Fruit fly (Drosophila melanogaster) whole organism, embryonic: ENCODE results near the gene CG6937.

Source experiments
- Aef1 ChIP-seq: fragments of 200-800 bp; sonication (Bioruptor generic); IDR thresholded peaks from 3 replicates; pipeline ENCODE4 v1.3.6; 2022; ENCODE audit warnings: missing biosample characterization, missing genetic modification characterization
- CG13624 ChIP-seq: fragments of 200-800 bp; sonication (Bioruptor generic); optimal IDR thresholded peaks from 2 replicates; lab custom pipeline; 2016; ENCODE audit warnings: missing biosample characterization, missing genetic modification characterization
- CG14667 ChIP-seq: fragments of 200-800 bp; sonication (Bioruptor generic); IDR thresholded peaks from 2 replicates; pipeline ENCODE4 v1.3.6; 2022; ENCODE audit warnings: missing biosample characterization, missing genetic modification characterization
- CG15514 ChIP-seq: fragments of 200-800 bp; sonication (Bioruptor generic); optimal IDR thresholded peaks from 3 replicates; lab custom pipeline; 2017; ENCODE audit warnings: missing biosample characterization, missing genetic modification characterization, mild to moderate bottlenecking, moderate library complexity, missing genetic modification reagents
- CG15601 ChIP-seq: fragments of 200-800 bp; sonication (Bioruptor generic); optimal IDR thresholded peaks from 3 replicates; lab custom pipeline; 2019; ENCODE audit warnings: missing biosample characterization, mild to moderate bottlenecking, missing genetic modification characterization, moderate library complexity
- CG17186 ChIP-seq: fragments of 200-800 bp; sonication (Bioruptor generic); optimal IDR thresholded peaks from 3 replicates; lab custom pipeline; 2017; ENCODE audit warnings: missing biosample characterization, missing genetic modification reagents, missing genetic modification characterization
- CG17912 ChIP-seq: fragments of 200-800 bp; sonication (Bioruptor generic); optimal IDR thresholded peaks from 2 replicates; lab custom pipeline; 2018; ENCODE audit warnings: missing biosample characterization, mild to moderate bottlenecking, missing genetic modification characterization
- CG1792 ChIP-seq: fragments of 200-800 bp; sonication (Bioruptor generic); optimal IDR thresholded peaks from 2 replicates; lab custom pipeline; 2016; ENCODE audit warnings: missing biosample characterization, missing genetic modification characterization
- CG18619 ChIP-seq: fragments of 200-800 bp; sonication (Bioruptor generic); optimal IDR thresholded peaks from 3 replicates; lab custom pipeline; 2017; ENCODE audit warnings: missing biosample characterization, mild to moderate bottlenecking, missing genetic modification characterization
- CG18764 ChIP-seq: fragments of 200-800 bp; sonication (Bioruptor generic); optimal IDR thresholded peaks from 3 replicates; lab custom pipeline; 2016; ENCODE audit warnings: missing biosample characterization, missing genetic modification characterization
- CG2116 ChIP-seq: fragments of 200-800 bp; sonication (Bioruptor generic); optimal IDR thresholded peaks from 3 replicates; lab custom pipeline; 2018; ENCODE audit warnings: missing biosample characterization, mild to moderate bottlenecking, missing genetic modification characterization
- CG2889 ChIP-seq: fragments of 200-800 bp; sonication (Bioruptor generic); IDR thresholded peaks from 3 replicates; pipeline ENCODE4 v1.3.6; 2022; ENCODE audit warnings: missing biosample characterization, missing genetic modification characterization
- CG3065 ChIP-seq: fragments of 200-800 bp; sonication (Bioruptor generic); optimal IDR thresholded peaks from 2 replicates; lab custom pipeline; 2016; ENCODE audit warnings: missing biosample characterization, missing genetic modification characterization
- CG31388 ChIP-seq: fragments of 200-800 bp; sonication (Bioruptor generic); optimal IDR thresholded peaks from 2 replicates; lab custom pipeline; 2016; ENCODE audit warnings: missing biosample characterization, missing genetic modification characterization
- CG3281 ChIP-seq: fragments of 200-800 bp; sonication (Bioruptor generic); optimal IDR thresholded peaks from 3 replicates; lab custom pipeline; 2017; ENCODE audit warnings: missing biosample characterization, mild to moderate bottlenecking, missing genetic modification characterization
- CG34422 ChIP-seq: fragments of 200-800 bp; sonication (Bioruptor generic); IDR thresholded peaks from 3 replicates; pipeline ENCODE4 v1.3.6; 2022; ENCODE audit warnings: missing biosample characterization, missing genetic modification characterization
- CG43689 ChIP-seq: fragments of 200-800 bp; sonication (Bioruptor generic); IDR thresholded peaks from 2 replicates; pipeline ENCODE4 v1.3.6; 2022; ENCODE audit warnings: missing biosample characterization, missing genetic modification characterization
- CG4617 ChIP-seq: fragments of 200-800 bp; sonication (Bioruptor generic); optimal IDR thresholded peaks from 3 replicates; lab custom pipeline; 2016; ENCODE audit warnings: missing biosample characterization, missing genetic modification characterization, borderline replicate concordance
- CG5180 ChIP-seq: fragments of 200-800 bp; sonication (Bioruptor generic); optimal IDR thresholded peaks from 3 replicates; lab custom pipeline; 2017; ENCODE audit warnings: missing biosample characterization, missing genetic modification characterization, mild to moderate bottlenecking, moderate library complexity, missing genetic modification reagents
- CG7839 ChIP-seq: fragments of 200-800 bp; sonication (Bioruptor generic); optimal IDR thresholded peaks from 3 replicates; lab custom pipeline; 2018; ENCODE audit warnings: missing biosample characterization, mild to moderate bottlenecking, missing genetic modification characterization, moderate library complexity
- CG8089 ChIP-seq: fragments of 200-800 bp; sonication (Bioruptor generic); optimal IDR thresholded peaks from 3 replicates; lab custom pipeline; 2016; ENCODE audit warnings: missing biosample characterization, missing genetic modification characterization
- CG9609 ChIP-seq: fragments of 200-800 bp; sonication (Bioruptor generic); optimal IDR thresholded peaks from 3 replicates; lab custom pipeline; 2016; ENCODE audit warnings: missing biosample characterization, missing genetic modification characterization
- Drgx ChIP-seq: fragments of 200-800 bp; sonication (Bioruptor generic); IDR thresholded peaks from 2 replicates; pipeline ENCODE4 v1.3.6; 2022; ENCODE audit warnings: missing biosample characterization, missing genetic modification characterization
- Fer2 ChIP-seq: fragments of 200-800 bp; sonication (Bioruptor generic); optimal IDR thresholded peaks from 2 replicates; lab custom pipeline; 2018; ENCODE audit warnings: missing biosample characterization, mild to moderate bottlenecking, missing genetic modification characterization, moderate library complexity
- H15 ChIP-seq: fragments of 200-800 bp; sonication (Bioruptor generic); IDR thresholded peaks from 3 replicates; pipeline ENCODE4 v1.3.6; 2022; ENCODE audit warnings: missing biosample characterization, missing genetic modification characterization
- Lim3 ChIP-seq: fragments of 200-800 bp; sonication (Bioruptor generic); IDR thresholded peaks from 2 replicates; pipeline ENCODE4 v1.3.6; 2022; ENCODE audit warnings: missing biosample characterization, missing genetic modification characterization
- NC2α ChIP-seq: fragments of 200-800 bp; sonication (Bioruptor generic); optimal IDR thresholded peaks from 2 replicates; lab custom pipeline; 2016; ENCODE audit warnings: missing biosample characterization, missing genetic modification characterization
- Nf-YB ChIP-seq: fragments of 200-800 bp; sonication (Bioruptor generic); optimal IDR thresholded peaks from 3 replicates; lab custom pipeline; 2019; ENCODE audit warnings: missing biosample characterization, mild to moderate bottlenecking, missing genetic modification characterization, moderate library complexity
- Scr ChIP-seq: fragments of 200-800 bp; sonication (Bioruptor generic); IDR thresholded peaks from 2 replicates; pipeline ENCODE4 v1.3.6; 2022; ENCODE audit warnings: missing biosample characterization, missing genetic modification characterization; ENCODE audit not compliant: partially characterized antibody
- cato ChIP-seq: fragments of 200-800 bp; sonication (Bioruptor generic); optimal IDR thresholded peaks from 2 replicates; lab custom pipeline; 2016; ENCODE audit warnings: missing biosample characterization, missing genetic modification characterization, borderline replicate concordance
- cg ChIP-seq: fragments of 200-800 bp; sonication (Bioruptor generic); optimal IDR thresholded peaks from 3 replicates; lab custom pipeline; 2019; ENCODE audit warnings: missing biosample characterization, mild to moderate bottlenecking, missing genetic modification characterization, moderate library complexity
- chif ChIP-seq, 2 experiments: fragments of 200-800 bp; sonication (Bioruptor generic); optimal IDR thresholded peaks; 3 replicates each; lab custom pipeline; 2016; ENCODE audit warnings: missing biosample characterization in 2 of 2, missing genetic modification characterization in 2 of 2
- da ChIP-seq: fragments of 200-800 bp; sonication (Bioruptor generic); optimal IDR thresholded peaks from 2 replicates; lab custom pipeline; 2016; ENCODE audit warnings: missing biosample characterization, missing genetic modification characterization
- ems ChIP-seq: fragments of 200-800 bp; sonication (Bioruptor generic); optimal IDR thresholded peaks from 3 replicates; lab custom pipeline; 2016; ENCODE audit warnings: missing biosample characterization, missing genetic modification characterization
- fd96Cb ChIP-seq: fragments of 200-800 bp; sonication (Bioruptor generic); optimal IDR thresholded peaks from 2 replicates; lab custom pipeline; 2018; ENCODE audit warnings: missing biosample characterization, mild to moderate bottlenecking, missing genetic modification characterization, moderate library complexity
- ftz-f1 ChIP-seq: fragments of 200-800 bp; sonication (Bioruptor generic); optimal IDR thresholded peaks from 2 replicates; lab custom pipeline; 2016; ENCODE audit warnings: missing biosample characterization, missing genetic modification characterization
- gcm ChIP-seq: fragments of 200-800 bp; sonication (Bioruptor generic); optimal IDR thresholded peaks from 2 replicates; lab custom pipeline; 2019; ENCODE audit warnings: missing biosample characterization, mild to moderate bottlenecking, missing genetic modification characterization, moderate library complexity
- grau ChIP-seq: fragments of 200-800 bp; optimal IDR thresholded peaks from 3 replicates; lab custom pipeline; 2019; ENCODE audit warnings: missing biosample characterization, mild to moderate bottlenecking, missing genetic modification characterization, moderate library complexity
- inv ChIP-seq: fragments of 200-800 bp; sonication (Bioruptor generic); IDR thresholded peaks from 2 replicates; pipeline ENCODE4 v1.3.6; 2022; ENCODE audit warnings: missing biosample characterization, missing genetic modification characterization; ENCODE audit not compliant: partially characterized antibody
- jing ChIP-seq: fragments of 200-800 bp; sonication (Bioruptor generic); optimal IDR thresholded peaks from 2 replicates; lab custom pipeline; 2018; ENCODE audit warnings: missing biosample characterization, mild to moderate bottlenecking, missing genetic modification characterization
- lmd ChIP-seq: fragments of 200-800 bp; sonication (Bioruptor generic); IDR thresholded peaks from 2 replicates; pipeline ENCODE4 v1.3.6; 2022; ENCODE audit warnings: missing biosample characterization, missing genetic modification characterization
- odd ChIP-seq: fragments of 200-800 bp; sonication (Bioruptor generic); optimal IDR thresholded peaks from 2 replicates; lab custom pipeline; 2017; ENCODE audit warnings: missing biosample characterization, mild to moderate bottlenecking, missing genetic modification characterization
- pb ChIP-seq: fragments of 200-800 bp; sonication (Bioruptor generic); optimal IDR thresholded peaks from 3 replicates; lab custom pipeline; 2016; ENCODE audit warnings: missing biosample characterization, missing genetic modification characterization
- pita ChIP-seq: fragments of 200-800 bp; sonication (Bioruptor generic); optimal IDR thresholded peaks from 2 replicates; lab custom pipeline; 2017; ENCODE audit warnings: missing biosample characterization, mild to moderate bottlenecking, missing genetic modification characterization
- scrt ChIP-seq: fragments of 200-800 bp; sonication (Bioruptor generic); optimal IDR thresholded peaks from 2 replicates; lab custom pipeline; 2018; ENCODE audit warnings: missing biosample characterization, mild to moderate bottlenecking, missing genetic modification characterization, moderate library complexity
- seq ChIP-seq: fragments of 200-800 bp; sonication (Bioruptor generic); IDR thresholded peaks from 2 replicates; pipeline ENCODE4 v1.3.6; 2022; ENCODE audit warnings: missing biosample characterization, missing genetic modification characterization
- sna ChIP-seq: fragments of 200-800 bp; sonication (Bioruptor generic); IDR thresholded peaks from 2 replicates; pipeline ENCODE4 v1.3.6; 2022; ENCODE audit warnings: missing biosample characterization, missing genetic modification characterization; ENCODE audit not compliant: partially characterized antibody
- sqz ChIP-seq: fragments of 200-800 bp; sonication (Bioruptor generic); optimal IDR thresholded peaks from 3 replicates; lab custom pipeline; 2018; ENCODE audit warnings: missing biosample characterization, mild to moderate bottlenecking, missing genetic modification characterization
- sr ChIP-seq: fragments of 200-800 bp; sonication (Bioruptor generic); IDR thresholded peaks from 3 replicates; pipeline ENCODE4 v1.3.6; 2022; ENCODE audit warnings: missing biosample characterization, missing genetic modification characterization
- unc-4 ChIP-seq: fragments of 200-800 bp; sonication (Bioruptor generic); IDR thresholded peaks from 2 replicates; pipeline ENCODE4 v1.3.6; 2022; ENCODE audit warnings: missing biosample characterization, missing genetic modification characterization; ENCODE audit not compliant: partially characterized antibody

The CG6937 gene

dm6 chr3R:22624737-22625136 lies 40.2 kb downstream of the CG6937 start (continued):
- no peak for TF ChIP-seq sna (GFP tag; lab: Robert Waterston, UW)
- peak; percentile 15 for TF ChIP-seq pb (GFP tag; lab: Kevin White, UChicago)
- no peak for TF ChIP-seq odd
- no peak for TF ChIP-seq CG18619 (GFP tag; lab: Kevin White, UChicago)
- peak; percentile 52 for TF ChIP-seq ems
- TF ChIP-seq CG9609 (GFP tag; lab: Kevin White, UChicago), result peak; percentile 7
- peak; percentile 69 for TF ChIP-seq fd96Cb (tag; lab: Kevin White, UChicago)
- TF ChIP-seq H15 (GFP tag; lab: Robert Waterston, UW), result peak; percentile 77; the same call in 2 of the 3 replicates
- peak; percentile 60 to 68 for TF ChIP-seq chif (GFP tag; optimal IDR thresholded peaks at IDR 0.05; lab: Kevin White, UChicago)
- peak; percentile 94 for TF ChIP-seq Drgx
- peak; percentile 56 for TF ChIP-seq Aef1
- no peak for TF ChIP-seq CG17912 (GFP tag; lab: Kevin White, UChicago)
- TF ChIP-seq pita, result no peak
- peak; percentile 79 for TF ChIP-seq lmd (GFP tag; lab: Robert Waterston, UW)
- TF ChIP-seq CG17186 (GFP tag; lab: Kevin White, UChicago), result peak; percentile 43
- no peak for TF ChIP-seq Nf-YB
- no peak for TF ChIP-seq NC2α (GFP tag; lab: Kevin White, UChicago)
- TF ChIP-seq cg, result no peak
- TF ChIP-seq da (GFP tag; lab: Kevin White, UChicago), result no peak
- peak; percentile 54 for TF ChIP-seq CG13624 (GFP tag; lab: Kevin White, UChicago)
- no peak for TF ChIP-seq ftz-f1 (GFP tag; lab: Kevin White, UChicago)
- peak; percentile 43 for TF ChIP-seq CG15514
- TF ChIP-seq Lim3 (GFP tag; lab: Robert Waterston, UW), result peak; percentile 57; the same call in 1 of the 2 replicates
- TF ChIP-seq scrt (GFP tag; lab: Kevin White, UChicago), result no peak
- TF ChIP-seq CG8089 (GFP tag; lab: Kevin White, UChicago), result peak; percentile 44
- TF ChIP-seq sqz (GFP tag; lab: Kevin White, UChicago), result peak; percentile 18
- TF ChIP-seq gcm (GFP tag; lab: Kevin White, UChicago), result peak; percentile 54
- TF ChIP-seq Scr, result no peak
- TF ChIP-seq inv (GFP tag; lab: Robert Waterston, UW), result no peak
- no peak for TF ChIP-seq Fer2 (tag; lab: Kevin White, UChicago)
- TF ChIP-seq CG3065, result no peak
- no peak for TF ChIP-seq unc-4 (GFP tag; lab: Robert Waterston, UW)
- TF ChIP-seq CG31388 (GFP tag; lab: Kevin White, UChicago), result peak; percentile 23
- peak; percentile 52; the same call in 1 of the 3 replicates for TF ChIP-seq CG2889
- TF ChIP-seq CG2116 (GFP tag; lab: Kevin White, UChicago), result no peak
- TF ChIP-seq CG7839, result no peak
- peak; percentile 78 for TF ChIP-seq seq (GFP tag; lab: Robert Waterston, UW)
- no peak for TF ChIP-seq CG18764 (GFP tag; lab: Kevin White, UChicago)
- peak; percentile 2 for TF ChIP-seq CG15601 (tag; lab: Kevin White, UChicago)
- no peak for TF ChIP-seq CG5180 (GFP tag; lab: Kevin White, UChicago)
- peak; percentile 29 for TF ChIP-seq CG1792 (GFP tag; lab: Kevin White, UChicago)
- peak; percentile 28 for TF ChIP-seq CG3281 (GFP tag; lab: Kevin White, UChicago)
- TF ChIP-seq CG43689 (GFP tag; lab: Robert Waterston, UW), result no peak
- TF ChIP-seq cato (GFP tag; lab: Kevin White, UChicago), result no peak
- peak; percentile 27; the same call in 1 of the 3 replicates for TF ChIP-seq sr (GFP tag; lab: Robert Waterston, UW)
- TF ChIP-seq jing (GFP tag; lab: Kevin White, UChicago), result peak; percentile 48
- TF ChIP-seq grau, result peak; percentile 59
- TF ChIP-seq CG34422, result peak; percentile 57; the same call in 1 of the 3 replicates
- TF ChIP-seq CG4617, result no peak
- TF ChIP-seq CG14667 (GFP tag; lab: Robert Waterston, UW), result peak; percentile 53; the same call in 1 of the 2 replicates
